Fruit fly (Drosophila melanogaster): ENCODE measurements around the gene CG7362.

Gene CG7362

dm6 chr3R:14719380-14719779, 34.9 kb downstream of the CG7362 start:
- TF ChIP-seq CG32264 (GFP tag; optimal IDR thresholded peaks at IDR 0.05) (no peak), HLH106 (tag; optimal IDR thresholded peaks at IDR 0.05) (no peak), dl (GFP tag; optimal IDR thresholded peaks at IDR 0.05; ENCODE audit: insufficient read depth in 1 of 2, partially characterized antibody in 2 of 2) (no peak), Dfd (GFP tag; optimal IDR thresholded peaks at IDR 0.05) (no peak), fru (GFP tag; optimal IDR thresholded peaks at IDR 0.05) (no peak), Abd-B (GFP tag; optimal IDR thresholded peaks at IDR 0.05) (no peak), rgr (GFP tag; optimal IDR thresholded peaks at IDR 0.05) (no peak), sv (GFP tag; optimal IDR thresholded peaks at IDR 0.05) (no peak), N (GFP tag; optimal IDR thresholded peaks at IDR 0.05) (no peak), usp (GFP tag; optimal IDR thresholded peaks at IDR 0.05) (no peak)

dm6 chr3R:14717712-14718097, 36.6 kb downstream of the CG7362 start:
- no peak for TF ChIP-seq lola (GFP tag; optimal IDR thresholded peaks at IDR 0.05)
- no peak for TF ChIP-seq ey (GFP tag; optimal IDR thresholded peaks at IDR 0.05)
- no peak for TF ChIP-seq usp (GFP tag; optimal IDR thresholded peaks at IDR 0.05)

dm6 chr3R:14717076-14717711, 37.1 kb downstream of the CG7362 start:
- peak; percentile 0 for TF ChIP-seq ey (GFP tag; optimal IDR thresholded peaks at IDR 0.05)
- TF ChIP-seq OdsH (GFP tag; optimal IDR thresholded peaks at IDR 0.05) = no peak
- peak; percentile 16 for TF ChIP-seq h (GFP tag; optimal IDR thresholded peaks at IDR 0.05)
- TF ChIP-seq rgr (GFP tag; optimal IDR thresholded peaks at IDR 0.05) = no peak
- TF ChIP-seq HLH106 (tag; optimal IDR thresholded peaks at IDR 0.05) = peak; percentile 9
- TF ChIP-seq Rel (GFP tag; optimal IDR thresholded peaks at IDR 0.05) = no peak
- TF ChIP-seq Rel (tag; optimal IDR thresholded peaks at IDR 0.05) = peak; percentile 79

- TF ChIP-seq dl (GFP tag; optimal IDR thresholded peaks at IDR 0.05; ENCODE audit: insufficient read depth in 1 of 2, partially characterized antibody in 2 of 2) = no peak
- peak; percentile 61 for TF ChIP-seq fru (GFP tag; optimal IDR thresholded peaks at IDR 0.05)
- TF ChIP-seq Rel (GFP tag; optimal IDR thresholded peaks at IDR 0.05) = peak; percentile 5
- TF ChIP-seq Rel (tag; optimal IDR thresholded peaks at IDR 0.05) = no peak
- peak; percentile 53 for TF ChIP-seq Sp1 (GFP tag; optimal IDR thresholded peaks at IDR 0.05)
- TF ChIP-seq GATAd (GFP tag; optimal IDR thresholded peaks at IDR 0.05) = no peak
- no peak for TF ChIP-seq CG32264 (GFP tag; optimal IDR thresholded peaks at IDR 0.05)
- TF ChIP-seq dmrt93B (GFP tag; optimal IDR thresholded peaks at IDR 0.05) = no peak
- TF ChIP-seq Dfd (GFP tag; optimal IDR thresholded peaks at IDR 0.05) = no peak
- peak; percentile 28 for TF ChIP-seq ey (GFP tag; optimal IDR thresholded peaks at IDR 0.05)
- peak; percentile 39 for TF ChIP-seq h (GFP tag; optimal IDR thresholded peaks at IDR 0.05)
- TF ChIP-seq Hr78 (GFP tag; optimal IDR thresholded peaks at IDR 0.05) = no peak
- no peak for TF ChIP-seq CG9705 (GFP tag; optimal IDR thresholded peaks at IDR 0.05)
- peak; percentile 78 for TF ChIP-seq woc (GFP tag; optimal IDR thresholded peaks at IDR 0.05)
- peak; percentile 60 for TF ChIP-seq HLH106 (tag; optimal IDR thresholded peaks at IDR 0.05)
- TF ChIP-seq Hr83 (GFP tag; optimal IDR thresholded peaks at IDR 0.05; ENCODE audit: poor library complexity, severe bottlenecking) = no peak
- no peak for TF ChIP-seq usp (GFP tag; optimal IDR thresholded peaks at IDR 0.05)
- no peak for TF ChIP-seq Dif (GFP tag; optimal IDR thresholded peaks at IDR 0.05; ENCODE audit: partially characterized antibody)
- no peak for TF ChIP-seq OdsH (GFP tag; optimal IDR thresholded peaks at IDR 0.05)
- no peak for TF ChIP-seq sv (GFP tag; optimal IDR thresholded peaks at IDR 0.05)
- TF ChIP-seq sage (GFP tag; optimal IDR thresholded peaks at IDR 0.05) = no peak
- TF ChIP-seq br (GFP tag; optimal IDR thresholded peaks at IDR 0.05) = no peak
- peak in 1 of 2 experiments; percentile 31 for TF ChIP-seq foxo (GFP tag; optimal IDR thresholded peaks at IDR 0.05)
- TF ChIP-seq psq (GFP tag; optimal IDR thresholded peaks at IDR 0.05) = peak; percentile 26
- no peak for TF ChIP-seq Vsx2 (GFP tag; optimal IDR thresholded peaks at IDR 0.05; ENCODE audit: partially characterized antibody)
- no peak for TF ChIP-seq pan (optimal IDR thresholded peaks at IDR 0.05)
- TF ChIP-seq brk (GFP tag; optimal IDR thresholded peaks at IDR 0.05) = peak; percentile 5
- TF ChIP-seq dsf (GFP tag; optimal IDR thresholded peaks at IDR 0.05; ENCODE audit: borderline replicate concordance) = no peak
- TF ChIP-seq Hnf4 (GFP tag; optimal IDR thresholded peaks at IDR 0.05) = peak; percentile 30
- no peak for TF ChIP-seq Jra (GFP tag; optimal IDR thresholded peaks at IDR 0.05)
- no peak for TF ChIP-seq rgr (GFP tag; optimal IDR thresholded peaks at IDR 0.05)
- peak; percentile 21 for TF ChIP-seq jim (GFP tag; optimal IDR thresholded peaks at IDR 0.05)
- TF ChIP-seq tai (GFP tag; optimal IDR thresholded peaks at IDR 0.05) = no peak
Measured at dm6 chr3R:14716188-14717075, 37.8 kb downstream of the CG7362 start.

Data from whole organism, wandering third instar larva.